Worm (Caenorhabditis elegans): ENCODE measurements around the gene gtf-2H3.

gtf-2H3 gene

DNA sequence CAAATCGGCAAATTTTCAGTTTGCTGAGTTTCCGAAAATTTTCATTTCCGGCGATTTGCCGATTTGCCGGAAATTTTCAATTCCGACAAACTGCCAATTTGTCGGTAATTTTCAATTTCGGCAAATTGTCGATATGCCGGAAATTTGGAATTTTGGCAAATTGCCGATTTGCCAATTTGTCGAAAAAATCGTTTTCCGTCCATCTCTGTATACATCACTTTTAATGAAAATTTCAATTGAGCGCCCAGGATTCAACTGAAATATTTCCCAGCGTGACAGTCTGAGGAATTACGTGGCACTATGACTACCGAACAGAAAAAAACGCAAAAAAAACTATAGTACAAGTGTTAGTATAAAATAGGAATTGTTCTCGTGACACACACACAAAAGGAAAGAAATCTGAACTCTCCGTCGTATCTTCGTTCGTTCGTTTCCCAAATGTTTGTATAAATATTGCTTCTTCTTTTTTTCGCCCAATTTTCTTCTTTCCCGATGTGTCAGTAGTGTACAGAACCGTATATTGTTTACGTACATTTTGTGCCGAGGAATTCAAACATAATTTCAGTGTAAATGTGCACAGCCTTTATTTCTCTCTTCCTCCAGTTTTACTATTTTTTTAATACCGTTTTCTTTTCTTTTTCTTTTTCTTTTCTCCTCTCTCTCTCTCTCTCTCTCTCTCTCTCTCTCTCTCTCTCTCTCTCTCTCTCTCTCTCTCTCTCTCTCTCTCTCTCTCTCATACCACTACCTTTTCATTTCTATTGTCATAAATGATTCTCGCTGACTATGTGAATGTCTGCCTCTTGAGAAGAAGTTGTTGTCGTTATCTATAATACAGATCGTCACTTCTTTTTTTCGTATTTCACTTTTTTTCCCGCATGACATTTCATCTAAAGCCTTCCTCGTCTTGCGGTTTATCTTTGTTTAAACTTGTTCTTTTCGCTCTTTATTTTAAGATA is 12.8 kb upstream of the gtf-2H3 start:
- TF ChIP-seq elt-3 (tag; optimal IDR thresholded peaks at IDR 0.05) (no peak), ztf-11 (tag; optimal IDR thresholded peaks at IDR 0.05) (no peak), mab-5 (tag; optimal IDR thresholded peaks at IDR 0.05) (no peak), nhr-237 (tag; optimal IDR thresholded peaks at IDR 0.05) (no peak), mep-1 (tag; optimal IDR thresholded peaks at IDR 0.05) (no peak), lin-32 (GFP tag; optimal IDR thresholded peaks at IDR 0.05) (no peak), snpc-4 (tag; optimal IDR thresholded peaks at IDR 0.05) (no peak), drap-1 (GFP tag; optimal IDR thresholded peaks at IDR 0.05) (no peak), hlh-1 (tag; optimal IDR thresholded peaks at IDR 0.05) (no peak), nhr-12 (tag; optimal IDR thresholded peaks at IDR 0.05) (no peak), lsy-2 (tag; optimal IDR thresholded peaks at IDR 0.05) (no peak), sem-2 (GFP tag; optimal IDR thresholded peaks at IDR 0.05) (no peak), elt-1 (tag; optimal IDR thresholded peaks at IDR 0.05; ENCODE audit: borderline replicate concordance, insufficient read depth) (no peak)

DNA sequence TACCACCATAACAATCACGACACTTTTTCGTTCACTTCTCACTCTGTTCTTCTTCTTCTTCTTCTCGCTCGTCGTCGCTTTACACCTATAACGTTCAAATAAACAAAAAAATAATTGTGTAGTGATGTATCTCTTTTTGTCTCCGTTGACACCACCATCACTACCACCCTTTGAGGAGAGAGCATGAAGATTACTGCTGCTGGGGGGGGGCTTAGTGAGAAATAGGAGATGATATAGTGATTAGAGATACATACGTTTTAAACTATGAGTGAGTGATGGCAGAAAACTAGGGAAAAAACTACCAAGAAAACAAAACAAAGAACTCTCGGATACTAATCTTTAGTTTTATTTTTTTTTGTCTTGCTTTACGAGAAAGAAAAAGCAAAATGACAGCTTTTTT is 6.4 kb upstream of the gtf-2H3 start:
- TF ChIP-seq unc-62 (GFP tag; optimal IDR thresholded peaks at IDR 0.05), result no peak

DNA sequence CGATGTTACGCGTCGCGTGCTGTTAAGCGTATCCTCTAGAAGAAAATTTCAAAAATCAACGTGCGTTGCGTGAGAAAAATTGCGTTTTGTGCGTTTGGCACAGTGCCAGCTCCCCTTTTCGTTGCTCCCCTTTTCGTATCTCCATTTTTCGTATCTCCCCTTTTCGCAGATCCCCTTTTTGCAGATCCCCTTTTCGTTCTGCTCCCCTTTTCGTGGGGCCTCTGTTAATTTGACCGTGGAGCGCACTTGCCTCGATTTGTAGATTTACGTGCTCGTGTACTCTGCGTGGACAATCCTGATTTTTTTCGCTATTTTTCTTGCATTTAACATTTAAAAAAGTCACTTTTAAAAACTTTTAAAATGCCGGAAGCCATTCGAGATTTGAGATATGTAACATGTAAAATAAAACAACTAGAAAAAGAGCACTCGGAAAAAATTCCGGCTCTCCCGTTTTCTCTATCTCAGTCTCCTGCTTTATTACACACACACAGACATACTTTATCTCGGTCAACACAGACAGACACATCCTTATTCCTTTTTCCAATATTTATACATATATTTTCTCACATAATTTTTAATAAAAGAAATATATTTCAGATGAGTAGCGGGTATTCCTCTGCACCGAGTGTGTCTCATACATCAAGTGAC is 3.8 kb upstream of the gtf-2H3 start, which contains the start of gene ttll-4:
Gene ttll-4 (plus strand): TSS at position 598 of the 648 bp plus-strand sequence.
- peak; percentile 21 for TF ChIP-seq drap-1 (GFP tag; optimal IDR thresholded peaks at IDR 0.05)
- peak; percentile 79 for TF ChIP-seq ces-1 (GFP tag; optimal IDR thresholded peaks at IDR 0.05)
- no peak for TF ChIP-seq nhr-237 (tag; optimal IDR thresholded peaks at IDR 0.05)
- no peak for TF ChIP-seq hlh-1 (tag; optimal IDR thresholded peaks at IDR 0.05)
- TF ChIP-seq mab-5 (tag; optimal IDR thresholded peaks at IDR 0.05), result no peak
- peak; percentile 38 for TF ChIP-seq mls-2 (tag; optimal IDR thresholded peaks at IDR 0.05)
- no peak for TF ChIP-seq unc-39 (tag; optimal IDR thresholded peaks at IDR 0.05)
- TF ChIP-seq cnd-1 (tag; optimal IDR thresholded peaks at IDR 0.05), result peak; percentile 10
- TF ChIP-seq lin-13 (tag; optimal IDR thresholded peaks at IDR 0.05), result peak; percentile 65
- TF ChIP-seq lsy-2 (tag; optimal IDR thresholded peaks at IDR 0.05), result peak; percentile 14
- peak; percentile 22 for TF ChIP-seq unc-120 (tag; optimal IDR thresholded peaks at IDR 0.05; ENCODE audit: poor library complexity, severe bottlenecking)
- TF ChIP-seq nhr-2 (tag; optimal IDR thresholded peaks at IDR 0.05), result no peak
- TF ChIP-seq sptf-1 (tag; optimal IDR thresholded peaks at IDR 0.05), result peak; percentile 68
- TF ChIP-seq mep-1 (tag; optimal IDR thresholded peaks at IDR 0.05), result peak; percentile 60
- peak; percentile 24 for TF ChIP-seq lin-32 (GFP tag; optimal IDR thresholded peaks at IDR 0.05)
- peak; percentile 48 for TF ChIP-seq M03D4.4 (tag; optimal IDR thresholded peaks at IDR 0.05)
- TF ChIP-seq snpc-4 (tag; optimal IDR thresholded peaks at IDR 0.05), result no peak

DNA sequence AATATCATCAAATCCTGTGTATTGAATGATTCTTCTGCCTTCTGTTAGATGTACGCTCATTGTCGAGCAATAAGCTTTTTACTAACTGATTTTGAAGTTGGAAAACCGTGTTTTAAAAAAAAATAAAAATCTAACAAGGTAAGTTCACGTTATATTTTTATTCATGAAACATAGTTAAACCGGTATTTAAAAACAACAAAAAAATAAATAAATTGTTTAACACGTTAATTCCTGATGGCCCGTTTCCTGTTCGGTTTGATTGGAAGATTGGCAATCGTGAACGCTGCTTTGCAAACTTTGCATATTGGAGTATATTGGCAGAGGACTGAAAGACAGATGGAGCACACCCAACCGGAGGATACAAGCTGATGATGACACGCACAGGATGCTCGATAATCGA is 1.1 kb downstream of the gtf-2H3 start, which contains the start of gene ZK1128.3:
Gene ZK1128.3 (minus strand): TSS at position 101 of the 400 bp plus-strand sequence.
- no peak for TF ChIP-seq nhr-2 (tag; optimal IDR thresholded peaks at IDR 0.05)
- TF ChIP-seq unc-120 (tag; optimal IDR thresholded peaks at IDR 0.05; ENCODE audit: poor library complexity, severe bottlenecking), result no peak
- no peak for TF ChIP-seq M03D4.4 (tag; optimal IDR thresholded peaks at IDR 0.05)
- TF ChIP-seq unc-62 (GFP tag; optimal IDR thresholded peaks at IDR 0.05), result no peak
- no peak for TF ChIP-seq ztf-11 (tag; optimal IDR thresholded peaks at IDR 0.05)
- TF ChIP-seq ham-2 (GFP tag; optimal IDR thresholded peaks at IDR 0.05), result no peak
- TF ChIP-seq elt-1 (tag; optimal IDR thresholded peaks at IDR 0.05; ENCODE audit: borderline replicate concordance, insufficient read depth), result no peak
- no peak for TF ChIP-seq ceh-39 (tag; optimal IDR thresholded peaks at IDR 0.05)
- TF ChIP-seq mab-5 (tag; optimal IDR thresholded peaks at IDR 0.05), result no peak
- no peak for TF ChIP-seq drap-1 (GFP tag; optimal IDR thresholded peaks at IDR 0.05)
- TF ChIP-seq elt-3 (tag; optimal IDR thresholded peaks at IDR 0.05), result no peak
- TF ChIP-seq lin-13 (tag; optimal IDR thresholded peaks at IDR 0.05), result no peak
- no peak for TF ChIP-seq ces-1 (GFP tag; optimal IDR thresholded peaks at IDR 0.05)
- TF ChIP-seq hlh-1 (tag; optimal IDR thresholded peaks at IDR 0.05), result no peak
- no peak for TF ChIP-seq pha-4 (tag; optimal IDR thresholded peaks at IDR 0.05)
- TF ChIP-seq nhr-237 (tag; optimal IDR thresholded peaks at IDR 0.05), result no peak
- TF ChIP-seq sptf-1 (tag; optimal IDR thresholded peaks at IDR 0.05), result no peak

DNA sequence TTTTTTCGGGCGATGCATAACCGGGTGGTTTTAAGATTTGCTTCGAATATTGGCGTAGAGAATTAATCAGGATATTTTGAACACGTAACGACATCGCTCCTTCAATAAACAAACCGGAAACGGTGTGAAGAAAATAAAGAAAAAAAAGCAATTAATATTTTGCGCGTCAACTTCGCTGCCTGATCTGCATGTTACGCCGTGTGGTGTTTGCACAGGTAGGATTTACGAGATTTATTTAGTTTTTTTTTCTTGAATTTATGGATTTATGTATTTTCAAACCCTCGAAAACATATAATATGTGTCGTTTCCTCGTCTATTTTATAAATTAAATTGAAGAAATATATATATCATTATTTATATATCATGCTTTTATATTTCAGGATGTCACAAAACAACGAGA is 5.3 kb downstream of the gtf-2H3 start, which contains the start of the genes ZK1128.1 and mett-10:
Gene ZK1128.1 (minus strand): TSS at position 99 of the 400 bp plus-strand sequence.
Gene mett-10 (plus strand): TSS at position 375 of the 400 bp plus-strand sequence.
- TF ChIP-seq ceh-83 (GFP tag; optimal IDR thresholded peaks at IDR 0.05) (no peak), ces-1 (GFP tag; optimal IDR thresholded peaks at IDR 0.05) (peak; percentile 73)
